Worm (Caenorhabditis elegans) whole organism, mixed stage, embryonic: ENCODE results near the gene C45G9.10.

Experiments
- drap-1 ChIP-seq: fragments of 200-800 bp; sonication (Bioruptor generic); optimal IDR thresholded peaks from 3 replicates; lab custom pipeline; 2018; ENCODE audit warnings: mild to moderate bottlenecking, missing genetic modification characterization, missing compliant biosample characterization
- elt-1 ChIP-seq: sonication (generic microtip); optimal IDR thresholded peaks from 2 replicates; lab custom pipeline; 2017; ENCODE audit warnings: missing genetic modification characterization, mild to moderate bottlenecking, missing compliant biosample characterization, antibody characterized with exemption, moderate library complexity, borderline replicate concordance; ENCODE audit not compliant: insufficient read depth
- elt-3 ChIP-seq: fragments of 150-350 bp; optimal IDR thresholded peaks from 2 replicates; lab custom pipeline; 2014; ENCODE audit warnings: missing biosample characterization, missing genetic modification characterization
- flh-1 ChIP-seq: fragments of 200-800 bp; sonication (Bioruptor generic); optimal IDR thresholded peaks from 2 replicates; lab custom pipeline; 2018; ENCODE audit warnings: mild to moderate bottlenecking, missing genetic modification characterization, moderate library complexity, missing compliant biosample characterization
- lsy-2 ChIP-seq: fragments of 150-350 bp; optimal IDR thresholded peaks from 2 replicates; lab custom pipeline; 2014; ENCODE audit warnings: missing biosample characterization, missing genetic modification characterization
- mab-5 ChIP-seq: fragments of 150-350 bp; optimal IDR thresholded peaks from 2 replicates; lab custom pipeline; 2014; ENCODE audit warnings: missing biosample characterization, missing genetic modification characterization
- mep-1 ChIP-seq: fragments of 150-350 bp; optimal IDR thresholded peaks from 2 replicates; lab custom pipeline; 2017; ENCODE audit warnings: missing biosample characterization, missing genetic modification reagents, missing genetic modification characterization, inconsistent platforms
- nhr-237 ChIP-seq: fragments of 150-350 bp; optimal IDR thresholded peaks from 2 replicates; lab custom pipeline; 2014; ENCODE audit warnings: missing biosample characterization, missing genetic modification characterization
- snpc-4 ChIP-seq: fragments of 150-350 bp; optimal IDR thresholded peaks from 2 replicates; lab custom pipeline; 2014; ENCODE audit warnings: missing biosample characterization, missing genetic modification characterization
- unc-120 ChIP-seq: sonication (generic microtip); optimal IDR thresholded peaks from 2 replicates; lab custom pipeline; 2017; ENCODE audit warnings: missing genetic modification characterization, missing compliant biosample characterization; ENCODE audit not compliant: poor library complexity, severe bottlenecking
- unc-62 ChIP-seq: fragments of 150-350 bp; optimal IDR thresholded peaks from 2 replicates; lab custom pipeline; 2014; ENCODE audit warnings: missing biosample characterization, missing genetic modification reagents, missing genetic modification characterization
- ztf-11 ChIP-seq: fragments of 150-350 bp; optimal IDR thresholded peaks from 2 replicates; lab custom pipeline; 2014; ENCODE audit warnings: missing biosample characterization, missing genetic modification characterization

DNA sequence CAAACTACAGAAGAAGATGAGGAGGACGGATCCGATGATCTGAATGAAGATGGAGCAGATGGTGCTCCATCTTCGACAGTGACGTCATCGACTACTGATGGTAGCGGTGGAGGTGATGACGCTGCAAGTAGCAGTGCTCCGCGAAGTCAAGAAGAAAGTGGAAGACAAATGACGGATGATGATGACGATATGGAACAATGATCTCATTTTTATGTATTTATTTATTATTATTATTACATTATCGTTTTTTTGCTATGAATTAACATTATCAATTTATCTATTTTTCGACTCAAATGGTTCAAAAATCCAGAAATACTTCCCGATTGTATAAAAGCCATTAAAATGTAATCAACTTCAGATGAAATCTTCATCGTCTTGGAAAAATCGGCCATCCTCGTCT is 40.0 kb downstream of the C45G9.10 start, which contains the start of gene R144.3:
- no peak for TF ChIP-seq unc-120 (tag; lab: Kevin White, UChicago)
- TF ChIP-seq elt-3 (tag; lab: Kevin White, UChicago), result no peak
- no peak for TF ChIP-seq unc-62 (GFP tag; lab: Kevin White, UChicago)
- no peak for TF ChIP-seq flh-1 (GFP tag; lab: Kevin White, UChicago)
- TF ChIP-seq lsy-2, result no peak
- TF ChIP-seq ztf-11, result no peak
- no peak for TF ChIP-seq mep-1 (tag; lab: Kevin White, UChicago)
- TF ChIP-seq nhr-237, result no peak
- TF ChIP-seq drap-1 (GFP tag; lab: Kevin White, UChicago), result no peak
- no peak for TF ChIP-seq snpc-4 (tag; lab: Kevin White, UChicago)
- TF ChIP-seq mab-5 (tag; lab: Kevin White, UChicago), result no peak
- TF ChIP-seq elt-1 (tag; lab: Kevin White, UChicago), result no peak
